Worm (Caenorhabditis elegans) whole organism, L2 larva: Measurements from ENCODE around the gene srbc-19.

Experiments
- C34F6.9 ChIP-seq: fragments of 150-350 bp; optimal IDR thresholded peaks from 2 replicates; lab custom pipeline; 2014; ENCODE audit warnings: missing biosample characterization, missing genetic modification characterization
- R02D3.7 ChIP-seq: fragments of 150-350 bp; optimal IDR thresholded peaks from 2 replicates; lab custom pipeline; 2014; ENCODE audit warnings: missing biosample characterization, missing genetic modification characterization
- Y55F3AM.14 ChIP-seq: fragments of 200-800 bp; sonication (Bioruptor generic); optimal IDR thresholded peaks from 2 replicates; lab custom pipeline; 2018; ENCODE audit warnings: mild to moderate bottlenecking, missing genetic modification characterization, missing compliant biosample characterization
- ZK546.5 ChIP-seq: sonication (generic microtip); optimal IDR thresholded peaks from 2 replicates; lab custom pipeline; 2017; ENCODE audit warnings: missing biosample characterization, missing genetic modification characterization
- alr-1 ChIP-seq: fragments of 150-350 bp; optimal IDR thresholded peaks from 2 replicates; lab custom pipeline; 2014; ENCODE audit warnings: missing biosample characterization, missing genetic modification characterization
- aly-2 ChIP-seq: fragments of 150-350 bp; optimal IDR thresholded peaks from 2 replicates; lab custom pipeline; 2014; ENCODE audit warnings: missing biosample characterization, missing genetic modification characterization
- ama-1 ChIP-seq: fragments of 150-350 bp; optimal IDR thresholded peaks from 2 replicates; lab custom pipeline; 2018; ENCODE audit warnings: inconsistent platforms
- blmp-1 ChIP-seq: sonication (generic microtip); optimal IDR thresholded peaks from 2 replicates; lab custom pipeline; 2017; ENCODE audit warnings: missing genetic modification characterization, mild to moderate bottlenecking, missing compliant biosample characterization, antibody characterized with exemption, moderate library complexity; ENCODE audit not compliant: insufficient read depth
- ceh-16 ChIP-seq: fragments of 150-350 bp; optimal IDR thresholded peaks from 2 replicates; lab custom pipeline; 2014; ENCODE audit warnings: missing biosample characterization, missing genetic modification characterization
- crh-2 ChIP-seq: sonication (generic microtip); optimal IDR thresholded peaks from 2 replicates; lab custom pipeline; 2017; ENCODE audit warnings: missing biosample characterization, missing genetic modification characterization
- elt-1 ChIP-seq: fragments of 150-350 bp; optimal IDR thresholded peaks from 2 replicates; lab custom pipeline; 2014; ENCODE audit warnings: missing biosample characterization, missing genetic modification characterization
- elt-3 ChIP-seq: sonication (generic microtip); optimal IDR thresholded peaks from 2 replicates; lab custom pipeline; 2017; ENCODE audit warnings: missing biosample characterization, missing genetic modification characterization
- fos-1 ChIP-seq: fragments of 150-350 bp; optimal IDR thresholded peaks from 2 replicates; lab custom pipeline; 2014; ENCODE audit warnings: missing biosample characterization, missing genetic modification characterization
- lin-13 ChIP-seq: fragments of 150-350 bp; optimal IDR thresholded peaks from 2 replicates; lab custom pipeline; 2014; ENCODE audit warnings: missing biosample characterization, missing genetic modification reagents, missing genetic modification characterization
- lin-39 ChIP-seq: fragments of 150-350 bp; optimal IDR thresholded peaks from 2 replicates; lab custom pipeline; 2014; ENCODE audit warnings: missing biosample characterization, missing genetic modification reagents, missing genetic modification characterization
- mab-5 ChIP-seq: fragments of 150-350 bp; optimal IDR thresholded peaks from 2 replicates; lab custom pipeline; 2014; ENCODE audit warnings: missing biosample characterization, missing genetic modification characterization
- mbf-1 ChIP-seq: sonication (generic microtip); optimal IDR thresholded peaks from 2 replicates; lab custom pipeline; 2017; ENCODE audit warnings: missing biosample characterization, missing genetic modification characterization
- nhr-10 ChIP-seq: sonication (generic microtip); optimal IDR thresholded peaks from 2 replicates; lab custom pipeline; 2017; ENCODE audit warnings: missing biosample characterization, missing genetic modification characterization
- nhr-11 ChIP-seq: fragments of 150-350 bp; optimal IDR thresholded peaks from 2 replicates; lab custom pipeline; 2014; ENCODE audit warnings: missing biosample characterization, missing genetic modification characterization
- nhr-12 ChIP-seq: fragments of 150-350 bp; optimal IDR thresholded peaks from 2 replicates; lab custom pipeline; 2014; ENCODE audit warnings: missing biosample characterization, missing genetic modification characterization
- nhr-21 ChIP-seq: fragments of 150-350 bp; optimal IDR thresholded peaks from 2 replicates; lab custom pipeline; 2014; ENCODE audit warnings: missing biosample characterization, missing genetic modification characterization
- nhr-237 ChIP-seq: fragments of 150-350 bp; optimal IDR thresholded peaks from 2 replicates; lab custom pipeline; 2014; ENCODE audit warnings: missing biosample characterization, missing genetic modification characterization
- nhr-25 ChIP-seq: fragments of 150-350 bp; sonication (generic microtip); optimal IDR thresholded peaks from 3 replicates; lab custom pipeline; 2014; ENCODE audit warnings: missing biosample characterization, missing genetic modification characterization
- nhr-77 ChIP-seq: fragments of 150-350 bp; optimal IDR thresholded peaks from 2 replicates; lab custom pipeline; 2014; ENCODE audit warnings: missing biosample characterization, missing genetic modification characterization
- sem-4 ChIP-seq: fragments of 150-350 bp; optimal IDR thresholded peaks from 2 replicates; lab custom pipeline; 2014; ENCODE audit warnings: missing biosample characterization, missing genetic modification reagents, missing genetic modification characterization
- skn-1 ChIP-seq: sonication (generic microtip); optimal IDR thresholded peaks from 2 replicates; lab custom pipeline; 2017; ENCODE audit warnings: missing biosample characterization, missing genetic modification characterization
- sma-9 ChIP-seq, 2 experiments: fragments of 150-350 bp in 1 of 2; sonication (generic microtip) in 1 of 2; optimal IDR thresholded peaks; 2 replicates each; lab custom pipeline; 2014 to 2016; ENCODE audit warnings: missing genetic modification characterization in 2 of 2, mild to moderate bottlenecking in 1 of 2, missing biosample characterization in 1 of 2, missing compliant biosample characterization in 1 of 2, missing genetic modification reagents in 1 of 2, moderate library complexity in 1 of 2
- snpc-4 ChIP-seq: fragments of 150-350 bp; optimal IDR thresholded peaks from 2 replicates; lab custom pipeline; 2014; ENCODE audit warnings: missing biosample characterization, missing genetic modification characterization
- unc-39 ChIP-seq: fragments of 150-350 bp; optimal IDR thresholded peaks from 2 replicates; lab custom pipeline; 2014; ENCODE audit warnings: missing biosample characterization, missing genetic modification characterization
- unc-55 ChIP-seq: fragments of 150-350 bp; sonication (generic microtip); optimal IDR thresholded peaks from 3 replicates; lab custom pipeline; 2014; ENCODE audit warnings: missing biosample characterization, missing genetic modification reagents, missing genetic modification characterization
- unc-62 ChIP-seq: fragments of 150-350 bp; optimal IDR thresholded peaks from 2 replicates; lab custom pipeline; 2014; ENCODE audit warnings: missing biosample characterization, missing genetic modification reagents, missing genetic modification characterization
- zag-1 ChIP-seq: fragments of 150-350 bp; optimal IDR thresholded peaks from 2 replicates; lab custom pipeline; 2014; ENCODE audit warnings: missing biosample characterization, missing genetic modification characterization
- ztf-4 ChIP-seq: fragments of 150-350 bp; optimal IDR thresholded peaks from 2 replicates; lab custom pipeline; 2014; ENCODE audit warnings: missing biosample characterization, missing genetic modification characterization

The srbc-19 gene

ce11 chrV:2183162-2183561 lies 16.6 kb upstream of the srbc-19 start, which contains the start of gene cyp-33C2:
TSS of gene cyp-33C2 (plus strand) at chrV:2183488.
- TF ChIP-seq ZK546.5 (tag; lab: Kevin White, UChicago) (no peak), alr-1 (tag; lab: Kevin White, UChicago) (no peak), nhr-21 (tag; lab: Kevin White, UChicago) (no peak), ama-1 (lab: Kevin White, UChicago) (no peak), Y55F3AM.14 (GFP tag; lab: Kevin White, UChicago) (no peak), nhr-11 (no peak), nhr-12 (tag; lab: Kevin White, UChicago) (no peak), unc-39 (tag; lab: Kevin White, UChicago) (no peak), lin-39 (tag; lab: Kevin White, UChicago) (no peak), zag-1 (tag; lab: Kevin White, UChicago) (no peak), lin-13 (no peak)

DNA sequence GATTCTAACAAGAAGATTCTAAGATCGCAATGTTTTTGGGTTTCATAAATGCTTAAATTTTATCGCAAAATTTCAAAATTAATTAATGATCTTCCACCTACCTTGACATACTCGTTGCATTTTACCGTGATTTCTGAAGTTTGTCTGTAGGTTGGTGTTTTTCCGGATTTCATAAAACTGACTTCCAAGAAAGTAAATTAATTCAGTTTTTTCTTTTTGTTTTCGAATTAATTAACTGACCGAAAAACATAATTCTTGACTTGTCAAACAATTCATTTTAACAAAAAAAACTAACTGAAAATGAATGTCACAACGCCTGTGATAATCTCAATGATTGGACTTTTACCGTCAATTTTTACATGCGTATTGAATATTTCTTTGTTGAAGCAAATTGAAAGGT lies 15.2 kb upstream of the srbc-19 start, which contains the start of gene srbc-16:
Gene srbc-16, plus strand, starts transcription at position 301 of the 400 bp plus-strand sequence.
- TF ChIP-seq ama-1 (lab: Kevin White, UChicago): no peak
- TF ChIP-seq, all 48 proteins: peak for 0

DNA sequence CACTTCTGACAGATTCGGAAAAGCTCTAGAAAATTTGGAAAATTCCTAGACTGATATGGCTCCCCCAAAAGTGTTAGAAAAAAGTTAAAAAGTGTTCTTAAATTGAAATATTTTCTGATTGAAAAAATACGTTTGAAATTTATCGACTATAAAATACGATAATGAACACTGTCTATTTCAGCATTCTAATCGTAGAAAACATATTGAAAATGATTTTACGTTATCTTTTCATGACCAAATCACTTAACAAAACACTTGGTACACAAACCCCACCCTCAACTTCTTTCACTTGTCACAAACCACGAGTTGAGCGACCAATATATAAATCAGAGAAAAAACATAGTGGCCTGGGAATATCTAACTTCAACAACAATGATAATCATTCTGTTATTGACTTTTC lies 12.6 kb upstream of the srbc-19 start, which contains the start of gene cyp-33C1:
Gene cyp-33C1, plus strand, starts transcription at position 301 of the 400 bp plus-strand sequence.
- no peak for TF ChIP-seq Y55F3AM.14 (GFP tag; lab: Kevin White, UChicago)
- TF ChIP-seq unc-39 (tag; lab: Kevin White, UChicago): no peak
- TF ChIP-seq ama-1 (lab: Kevin White, UChicago): no peak
- TF ChIP-seq lin-13: no peak
- no peak for TF ChIP-seq unc-55 (GFP tag; lab: Kevin White, UChicago)
- no peak for TF ChIP-seq ceh-16 (tag; lab: Kevin White, UChicago)
- TF ChIP-seq C34F6.9: no peak
- TF ChIP-seq nhr-21 (tag; lab: Kevin White, UChicago): no peak
- no peak for TF ChIP-seq snpc-4 (tag; lab: Kevin White, UChicago)
- TF ChIP-seq fos-1 (tag; lab: Kevin White, UChicago): no peak
- TF ChIP-seq elt-3 (tag; lab: Kevin White, UChicago): no peak

- TF ChIP-seq nhr-10 (tag; lab: Kevin White, UChicago) (no peak), sem-4 (no peak), C34F6.9 (no peak), crh-2 (tag; lab: Kevin White, UChicago) (no peak), ztf-4 (no peak), elt-1 (tag; lab: Kevin White, UChicago) (no peak), aly-2 (tag; lab: Kevin White, UChicago) (no peak), nhr-25 (tag; lab: Kevin White, UChicago) (no peak), fos-1 (tag; lab: Kevin White, UChicago) (no peak), skn-1 (tag; lab: Kevin White, UChicago) (no peak), unc-55 (GFP tag; lab: Kevin White, UChicago) (no peak)
Measured at ce11 chrV:2177307-2177764, 10.8 kb upstream of the srbc-19 start, which contains the start of gene srbc-17. TSS of gene srbc-17 (plus strand) at chrV:2177714.

DNA sequence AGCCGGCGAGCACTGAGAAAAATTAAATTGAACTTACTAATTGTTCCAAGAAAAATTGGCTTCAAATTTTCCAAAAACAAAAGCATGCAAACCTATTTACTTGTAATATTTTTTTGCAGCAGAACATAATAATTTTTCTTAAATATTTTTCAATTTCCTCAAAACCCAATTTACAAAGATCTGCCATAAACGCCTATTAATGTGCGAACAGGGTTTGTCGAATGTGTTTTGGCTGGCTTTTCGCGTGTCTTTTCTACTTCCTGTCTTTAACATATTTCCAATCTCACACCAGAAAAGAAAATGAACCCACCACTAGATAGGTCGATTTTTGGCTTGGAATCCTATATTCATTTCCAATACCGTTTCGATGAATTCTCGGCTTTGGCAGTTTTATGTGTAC lies 8.7 kb upstream of the srbc-19 start, which contains the start of gene C45H4.18:
Gene C45H4.18, plus strand, starts transcription at position 301 of the 400 bp plus-strand sequence.
- TF ChIP-seq ceh-16 (tag; lab: Kevin White, UChicago): no peak
- no peak for TF ChIP-seq Y55F3AM.14 (GFP tag; lab: Kevin White, UChicago)
- no peak for TF ChIP-seq nhr-21 (tag; lab: Kevin White, UChicago)
- no peak for TF ChIP-seq snpc-4 (tag; lab: Kevin White, UChicago)
- no peak for TF ChIP-seq sma-9 (GFP tag; optimal IDR thresholded peaks at IDR 0.05; lab: Kevin White, UChicago)
- no peak for TF ChIP-seq sma-9 (tag; optimal IDR thresholded peaks at IDR 0.05; lab: Kevin White, UChicago)
- TF ChIP-seq unc-62 (GFP tag; lab: Kevin White, UChicago): no peak
- TF ChIP-seq skn-1 (tag; lab: Kevin White, UChicago): no peak
- TF ChIP-seq mbf-1: no peak
- no peak for TF ChIP-seq R02D3.7 (tag; lab: Kevin White, UChicago)
- no peak for TF ChIP-seq alr-1 (tag; lab: Kevin White, UChicago)
- no peak for TF ChIP-seq mab-5 (tag; lab: Kevin White, UChicago)

- no peak for TF ChIP-seq nhr-77 (tag; lab: Kevin White, UChicago)
- TF ChIP-seq nhr-237: no peak
- TF ChIP-seq alr-1 (tag; lab: Kevin White, UChicago): no peak
- no peak for TF ChIP-seq unc-62 (GFP tag; lab: Kevin White, UChicago)
- no peak for TF ChIP-seq blmp-1
Measured at ce11 chrV:2174465-2174864, 7.9 kb upstream of the srbc-19 start.
